Fruit fly (Drosophila melanogaster) whole organism, prepupa: ENCODE data around the gene CG32454.
A peak's percentile ranks its signal among the peaks of the same experiment; 100 is the strongest.

Source experiments
- Blimp-1 ChIP-seq: fragments of 200-800 bp; sonication (Bioruptor generic); optimal IDR thresholded peaks from 3 replicates; lab custom pipeline; 2017; ENCODE audit warnings: missing biosample characterization, missing genetic modification characterization, mild to moderate bottlenecking, moderate library complexity, missing genetic modification reagents
- CG10631 ChIP-seq: fragments of 200-800 bp; sonication (Bioruptor generic); optimal IDR thresholded peaks from 2 replicates; lab custom pipeline; 2016; ENCODE audit warnings: missing biosample characterization, missing genetic modification characterization
- CG10669 ChIP-seq: fragments of 200-800 bp; sonication (Bioruptor generic); optimal IDR thresholded peaks from 3 replicates; lab custom pipeline; 2018; ENCODE audit warnings: missing biosample characterization, mild to moderate bottlenecking, missing genetic modification characterization, moderate library complexity
- CG11294 ChIP-seq: fragments of 200-800 bp; sonication (Bioruptor generic); IDR thresholded peaks from 2 replicates; pipeline ENCODE4 v1.3.6; 2022; ENCODE audit warnings: missing biosample characterization, missing genetic modification characterization
- CG11762 ChIP-seq: fragments of 200-800 bp; sonication (Bioruptor generic); optimal IDR thresholded peaks from 3 replicates; lab custom pipeline; 2016; ENCODE audit warnings: missing biosample characterization, missing genetic modification characterization; ENCODE audit not compliant: insufficient read depth
- CG15336 ChIP-seq: fragments of 200-800 bp; sonication (Bioruptor generic); IDR thresholded peaks from 2 replicates; pipeline ENCODE4 v1.3.6; 2022; ENCODE audit warnings: missing biosample characterization, missing genetic modification characterization
- CG1621 ChIP-seq: fragments of 200-800 bp; sonication (Bioruptor generic); optimal IDR thresholded peaks from 3 replicates; lab custom pipeline; 2018; ENCODE audit warnings: missing biosample characterization, mild to moderate bottlenecking, missing genetic modification characterization
- CG16779 ChIP-seq: fragments of 200-800 bp; sonication (Bioruptor generic); optimal IDR thresholded peaks from 3 replicates; lab custom pipeline; 2017; ENCODE audit warnings: missing biosample characterization, mild to moderate bottlenecking, missing genetic modification characterization
- CG3032 ChIP-seq: fragments of 200-800 bp; optimal IDR thresholded peaks from 2 replicates; lab custom pipeline; 2019; ENCODE audit warnings: missing biosample characterization, mild to moderate bottlenecking, missing genetic modification characterization, moderate library complexity
- CG32006 ChIP-seq: fragments of 200-800 bp; sonication (Bioruptor generic); optimal IDR thresholded peaks from 3 replicates; lab custom pipeline; 2017; ENCODE audit warnings: missing biosample characterization, mild to moderate bottlenecking, missing genetic modification characterization
- CG34406 ChIP-seq: fragments of 200-800 bp; sonication (Bioruptor generic); optimal IDR thresholded peaks from 3 replicates; lab custom pipeline; 2016; ENCODE audit warnings: missing biosample characterization, missing genetic modification characterization
- CG3919 ChIP-seq: fragments of 200-800 bp; sonication (Bioruptor generic); optimal IDR thresholded peaks from 3 replicates; lab custom pipeline; 2016; ENCODE audit warnings: missing biosample characterization, missing genetic modification characterization
- CG4318 ChIP-seq: fragments of 200-800 bp; sonication (Bioruptor generic); optimal IDR thresholded peaks from 3 replicates; lab custom pipeline; 2017; ENCODE audit warnings: missing biosample characterization, mild to moderate bottlenecking, missing genetic modification characterization
- CG6163 ChIP-seq: fragments of 200-800 bp; sonication (Bioruptor generic); IDR thresholded peaks from 3 replicates; pipeline ENCODE4 v1.3.6; 2022; ENCODE audit warnings: missing biosample characterization, missing genetic modification characterization
- CG6276 ChIP-seq: fragments of 200-800 bp; sonication (Bioruptor generic); optimal IDR thresholded peaks from 2 replicates; lab custom pipeline; 2017; ENCODE audit warnings: missing biosample characterization, mild to moderate bottlenecking, missing genetic modification characterization
- CG6792 ChIP-seq: fragments of 200-800 bp; sonication (Bioruptor generic); optimal IDR thresholded peaks from 3 replicates; lab custom pipeline; 2016; ENCODE audit warnings: missing biosample characterization, missing genetic modification characterization
- CG6808 ChIP-seq: fragments of 200-800 bp; sonication (Bioruptor generic); optimal IDR thresholded peaks from 3 replicates; lab custom pipeline; 2017; ENCODE audit warnings: missing biosample characterization, missing genetic modification characterization, mild to moderate bottlenecking, moderate library complexity, missing genetic modification reagents
- CG7368 ChIP-seq: fragments of 200-800 bp; sonication (Bioruptor generic); optimal IDR thresholded peaks from 3 replicates; lab custom pipeline; 2016; ENCODE audit warnings: missing biosample characterization, missing genetic modification characterization
- CG8119 ChIP-seq: fragments of 200-800 bp; sonication (Bioruptor generic); IDR thresholded peaks from 3 replicates; pipeline ENCODE4 v1.3.6; 2022; ENCODE audit warnings: missing biosample characterization, missing genetic modification characterization
- CG9139 ChIP-seq: fragments of 200-800 bp; sonication (Bioruptor generic); optimal IDR thresholded peaks from 3 replicates; lab custom pipeline; 2017; ENCODE audit warnings: missing biosample characterization, mild to moderate bottlenecking, missing genetic modification characterization
- Eip75B ChIP-seq: fragments of 200-800 bp; sonication (Bioruptor generic); optimal IDR thresholded peaks from 3 replicates; lab custom pipeline; 2016; ENCODE audit warnings: missing biosample characterization, missing genetic modification characterization
- Eip78C ChIP-seq: fragments of 200-800 bp; sonication (Bioruptor generic); peaks from one replicate; lab custom pipeline; 2016; ENCODE audit warnings: missing biosample characterization, missing genetic modification characterization
- Ets21C ChIP-seq: fragments of 200-800 bp; sonication (Bioruptor generic); optimal IDR thresholded peaks from 3 replicates; lab custom pipeline; 2016; ENCODE audit warnings: missing biosample characterization, missing genetic modification characterization
- Ets96B ChIP-seq: fragments of 200-800 bp; optimal IDR thresholded peaks from 2 replicates; lab custom pipeline; 2019; ENCODE audit warnings: missing biosample characterization, mild to moderate bottlenecking, missing genetic modification characterization, moderate library complexity
- Hr38 ChIP-seq: sonication (Bioruptor generic); optimal IDR thresholded peaks from 2 replicates; lab custom pipeline; 2016; ENCODE audit warnings: missing biosample characterization, missing genetic modification characterization
- Hr39 ChIP-seq: fragments of 200-800 bp; sonication (Bioruptor generic); optimal IDR thresholded peaks from 2 replicates; lab custom pipeline; 2016; ENCODE audit warnings: missing biosample characterization, missing genetic modification characterization
- Hr4 ChIP-seq: fragments of 200-800 bp; sonication (Bioruptor generic); optimal IDR thresholded peaks from 3 replicates; lab custom pipeline; 2016; ENCODE audit warnings: missing biosample characterization, missing genetic modification characterization
- Lpt ChIP-seq: fragments of 200-800 bp; sonication (Bioruptor generic); optimal IDR thresholded peaks from 3 replicates; lab custom pipeline; 2016; ENCODE audit warnings: missing biosample characterization, missing genetic modification characterization
- Met ChIP-seq: fragments of 200-800 bp; sonication (Bioruptor generic); optimal IDR thresholded peaks from 3 replicates; lab custom pipeline; 2016; ENCODE audit warnings: missing biosample characterization, missing genetic modification characterization
- OdsH ChIP-seq: fragments of 200-800 bp; sonication (Bioruptor generic); optimal IDR thresholded peaks from 3 replicates; lab custom pipeline; 2016; ENCODE audit warnings: missing biosample characterization, missing genetic modification characterization
- Smox ChIP-seq: fragments of 200-800 bp; sonication (Bioruptor generic); optimal IDR thresholded peaks from 3 replicates; lab custom pipeline; 2016; ENCODE audit warnings: missing biosample characterization, missing genetic modification characterization
- Sox102F ChIP-seq: fragments of 200-800 bp; sonication (Bioruptor generic); optimal IDR thresholded peaks from 2 replicates; lab custom pipeline; 2016; ENCODE audit warnings: missing biosample characterization, mild to moderate bottlenecking, missing genetic modification characterization
- Sox14 ChIP-seq: fragments of 200-800 bp; sonication (Bioruptor generic); optimal IDR thresholded peaks from 3 replicates; lab custom pipeline; 2016; ENCODE audit warnings: missing biosample characterization, missing genetic modification characterization
- Sox15 ChIP-seq: fragments of 200-800 bp; sonication (Bioruptor generic); optimal IDR thresholded peaks from 3 replicates; lab custom pipeline; 2016; ENCODE audit warnings: missing biosample characterization, missing genetic modification characterization
- achi ChIP-seq: fragments of 200-800 bp; sonication (Bioruptor generic); optimal IDR thresholded peaks from 3 replicates; lab custom pipeline; 2016; ENCODE audit warnings: missing biosample characterization, missing genetic modification characterization
- acj6 ChIP-seq: fragments of 200-800 bp; sonication (Bioruptor generic); optimal IDR thresholded peaks from 3 replicates; lab custom pipeline; 2016; ENCODE audit warnings: missing biosample characterization, missing genetic modification characterization
- dac ChIP-seq: fragments of 200-800 bp; sonication (Bioruptor generic); optimal IDR thresholded peaks from 2 replicates; lab custom pipeline; 2017; ENCODE audit warnings: missing biosample characterization, mild to moderate bottlenecking, missing genetic modification characterization
- dsx ChIP-seq: fragments of 200-800 bp; optimal IDR thresholded peaks from 3 replicates; lab custom pipeline; 2019; ENCODE audit warnings: missing biosample characterization, mild to moderate bottlenecking, missing genetic modification characterization, moderate library complexity; ENCODE audit not compliant: poor library complexity, severe bottlenecking
- eg ChIP-seq: fragments of 200-800 bp; sonication (Bioruptor generic); IDR thresholded peaks from 3 replicates; pipeline ENCODE4 v1.3.6; 2022; ENCODE audit warnings: missing biosample characterization, missing genetic modification characterization
- esn ChIP-seq: fragments of 200-800 bp; sonication (Bioruptor generic); optimal IDR thresholded peaks from 2 replicates; lab custom pipeline; 2016; ENCODE audit warnings: missing biosample characterization, mild to moderate bottlenecking, missing genetic modification characterization, moderate library complexity
- fd59A ChIP-seq: fragments of 200-800 bp; sonication (Bioruptor generic); optimal IDR thresholded peaks from 2 replicates; lab custom pipeline; 2017; ENCODE audit warnings: missing biosample characterization, mild to moderate bottlenecking, missing genetic modification characterization, missing genetic modification reagents
- fd85E ChIP-seq: fragments of 200-800 bp; sonication (Bioruptor generic); optimal IDR thresholded peaks from 3 replicates; lab custom pipeline; 2016; ENCODE audit warnings: missing biosample characterization, missing genetic modification characterization
- fkh ChIP-seq: fragments of 200-800 bp; sonication (Bioruptor generic); optimal IDR thresholded peaks from 3 replicates; lab custom pipeline; 2017; ENCODE audit warnings: missing biosample characterization, mild to moderate bottlenecking, missing genetic modification characterization, moderate library complexity
- lz ChIP-seq: fragments of 200-800 bp; sonication (Bioruptor generic); optimal IDR thresholded peaks from 3 replicates; lab custom pipeline; 2016; ENCODE audit warnings: missing biosample characterization, missing genetic modification characterization
- net ChIP-seq: fragments of 200-800 bp; sonication (Bioruptor generic); optimal IDR thresholded peaks from 3 replicates; lab custom pipeline; 2016; ENCODE audit warnings: missing biosample characterization, missing genetic modification characterization
- pdm3 ChIP-seq: fragments of 200-800 bp; sonication (Bioruptor generic); optimal IDR thresholded peaks from 3 replicates; lab custom pipeline; 2016; ENCODE audit warnings: missing biosample characterization, missing genetic modification characterization
- salr ChIP-seq, 2 experiments: fragments of 200-800 bp; sonication (Bioruptor generic); optimal IDR thresholded peaks; 3 replicates each; lab custom pipeline; 2016 to 2018; ENCODE audit warnings: missing biosample characterization in 2 of 2, missing genetic modification characterization in 2 of 2, mild to moderate bottlenecking in 1 of 2
- ss ChIP-seq, 2 experiments: fragments of 200-800 bp; sonication (Bioruptor generic); optimal IDR thresholded peaks; 2 replicates in 1 of 2; 3 replicates in 1 of 2; lab custom pipeline; 2017 to 2018; ENCODE audit warnings: mild to moderate bottlenecking in 2 of 2, missing biosample characterization in 2 of 2, missing genetic modification characterization in 2 of 2, moderate library complexity in 1 of 2
- svp ChIP-seq: fragments of 200-800 bp; sonication (Bioruptor generic); peaks from one replicate; lab custom pipeline; 2016; ENCODE audit warnings: missing biosample characterization, missing genetic modification characterization
- topi ChIP-seq: fragments of 200-800 bp; sonication (Bioruptor generic); optimal IDR thresholded peaks from 3 replicates; lab custom pipeline; 2016; ENCODE audit warnings: missing biosample characterization, missing genetic modification characterization
- vri ChIP-seq: fragments of 200-800 bp; sonication (Bioruptor generic); optimal IDR thresholded peaks from 3 replicates; lab custom pipeline; 2016; ENCODE audit warnings: missing biosample characterization, mild to moderate bottlenecking, missing genetic modification characterization

Gene CG32454

DNA sequence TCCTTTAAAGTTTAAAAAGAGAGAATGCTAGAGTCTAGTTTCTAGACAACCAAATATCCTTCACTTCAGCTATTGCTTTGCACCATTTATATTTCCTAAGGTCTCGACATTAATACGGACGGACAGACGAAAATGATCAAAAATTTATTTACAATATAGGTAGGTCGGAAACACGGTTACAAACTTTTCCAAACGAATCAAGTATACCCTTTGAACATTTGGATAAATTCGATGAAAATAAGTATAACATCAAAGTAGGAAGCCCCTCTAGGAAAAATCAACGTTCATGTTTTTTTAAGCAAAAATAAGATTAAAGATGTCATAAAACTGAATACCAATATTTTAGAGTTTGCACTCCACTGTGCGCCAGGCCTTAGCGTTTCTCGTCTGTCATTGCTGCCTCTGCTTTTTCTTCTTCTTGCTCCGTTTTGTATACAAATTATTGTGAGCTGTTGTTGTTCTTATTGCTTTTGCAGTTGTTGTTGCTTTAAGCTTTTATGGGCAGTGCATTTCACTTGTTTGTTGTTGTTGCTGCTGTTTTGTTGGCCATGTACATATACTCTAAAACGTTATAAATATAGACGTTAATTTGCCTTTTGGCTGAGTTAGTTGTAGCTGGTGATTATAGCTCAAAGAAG is 13.5 kb downstream of the CG32454 start:
- TF ChIP-seq CG9139 (GFP tag; lab: Kevin White, UChicago) (no peak), CG10669 (GFP tag; lab: Kevin White, UChicago) (peak; percentile 27), Smox (GFP tag; lab: Kevin White, UChicago) (peak; percentile 42), svp (GFP tag; lab: Kevin White, UChicago) (peak; percentile 57), CG11762 (GFP tag; lab: Kevin White, UChicago) (no peak), dsx (peak; percentile 71), CG10631 (GFP tag; lab: Kevin White, UChicago) (peak; percentile 51), Ets21C (GFP tag; lab: Kevin White, UChicago) (no peak), eg (GFP tag; lab: Robert Waterston, UW) (no peak), fd59A (GFP tag; lab: Kevin White, UChicago) (peak; percentile 43), CG6792 (GFP tag; lab: Kevin White, UChicago) (peak; percentile 25), ss (GFP tag; optimal IDR thresholded peaks at IDR 0.05; lab: Kevin White, UChicago) (no peak), Sox14 (GFP tag; lab: Kevin White, UChicago) (peak; percentile 36), lz (GFP tag; lab: Kevin White, UChicago) (peak; percentile 25), achi (GFP tag; lab: Kevin White, UChicago) (peak; percentile 40), CG32006 (GFP tag; lab: Kevin White, UChicago) (peak; percentile 72), CG3919 (peak; percentile 41), vri (GFP tag; lab: Kevin White, UChicago) (no peak), net (GFP tag; lab: Kevin White, UChicago) (peak; percentile 26), CG6163 (GFP tag; lab: Robert Waterston, UW) (no peak), CG15336 (GFP tag; lab: Robert Waterston, UW) (peak; percentile 22; the same call in 1 of the 2 replicates), Lpt (no peak), acj6 (GFP tag; lab: Kevin White, UChicago) (peak; percentile 16), Eip78C (peak; percentile 84), pdm3 (GFP tag; lab: Kevin White, UChicago) (peak; percentile 50), Blimp-1 (no peak), topi (GFP tag; lab: Kevin White, UChicago) (peak; percentile 38), CG16779 (tag; lab: Kevin White, UChicago) (no peak), fkh (no peak), dac (no peak), Ets96B (tag; lab: Kevin White, UChicago) (peak; percentile 7), esn (GFP tag; lab: Kevin White, UChicago) (peak; percentile 47), Hr38 (GFP tag; lab: Kevin White, UChicago) (no peak), CG6808 (GFP tag; lab: Kevin White, UChicago) (peak; percentile 24), Sox15 (peak; percentile 25), fd85E (GFP tag; lab: Kevin White, UChicago) (no peak), CG4318 (GFP tag; lab: Kevin White, UChicago) (peak; percentile 61), CG11294 (GFP tag; lab: Robert Waterston, UW) (no peak), Hr4 (GFP tag; lab: Kevin White, UChicago) (peak; percentile 51), CG3032 (peak; percentile 9), OdsH (GFP tag; lab: Kevin White, UChicago) (peak; percentile 65), Sox102F (GFP tag; lab: Kevin White, UChicago) (peak; percentile 21), Hr39 (peak; percentile 41), salr (GFP tag; optimal IDR thresholded peaks at IDR 0.05; lab: Kevin White, UChicago) (peak in 1 of 2 experiments; percentile 66), CG8119 (GFP tag; lab: Robert Waterston, UW) (no peak), CG7368 (GFP tag; lab: Kevin White, UChicago) (no peak), CG6276 (GFP tag; lab: Kevin White, UChicago) (peak; percentile 27), Met (peak; percentile 48), CG34406 (peak; percentile 4), Eip75B (no peak), CG1621 (tag; lab: Kevin White, UChicago) (no peak)
